Worm (Caenorhabditis elegans) whole organism, early embryonic: Measurements from ENCODE around the gene ssr-2.

Experiments
- B0310.2 ChIP-seq: sonication (generic microtip); optimal IDR thresholded peaks from 2 replicates; lab custom pipeline; 2016; ENCODE audit warnings: mild to moderate bottlenecking, missing genetic modification characterization, missing compliant biosample characterization
- aly-1 ChIP-seq: sonication (generic microtip); optimal IDR thresholded peaks from 2 replicates; lab custom pipeline; 2016; ENCODE audit warnings: missing genetic modification characterization, missing compliant biosample characterization
- ama-1 ChIP-seq: fragments of 150-350 bp; optimal IDR thresholded peaks from 2 replicates; lab custom pipeline; 2014
- ceh-36 ChIP-seq: sonication (generic microtip); optimal IDR thresholded peaks from 2 replicates; lab custom pipeline; 2016; ENCODE audit warnings: missing genetic modification characterization, inconsistent platforms, missing compliant biosample characterization
- flt-1 ChIP-seq: fragments of 200-800 bp; sonication (Bioruptor generic); IDR thresholded peaks from 2 replicates; pipeline ENCODE4 v1.3.6; 2022; ENCODE audit warnings: missing genetic modification characterization, missing compliant biosample characterization
- hmbx-1 ChIP-seq: sonication (generic microtip); optimal IDR thresholded peaks from 2 replicates; lab custom pipeline; 2016; ENCODE audit warnings: mild to moderate bottlenecking, missing genetic modification characterization, missing compliant biosample characterization
- hmg-4 ChIP-seq: fragments of 200-800 bp; sonication (Bioruptor generic); optimal IDR thresholded peaks from 2 replicates; lab custom pipeline; 2018; ENCODE audit warnings: mild to moderate bottlenecking, missing genetic modification characterization, missing compliant biosample characterization
- scrt-1 ChIP-seq: fragments of 200-800 bp; sonication (Bioruptor generic); IDR thresholded peaks from 2 replicates; pipeline ENCODE4 v1.3.6; 2022; ENCODE audit warnings: missing genetic modification characterization, missing compliant biosample characterization
- sea-1 ChIP-seq: fragments of 200-800 bp; sonication (Bioruptor generic); conservative IDR thresholded peaks from 2 replicates; pipeline ENCODE4 v1.3.6; 2022; ENCODE audit warnings: missing genetic modification characterization, missing compliant biosample characterization
- tbx-11 ChIP-seq: fragments of 200-800 bp; sonication (Bioruptor generic); IDR thresholded peaks from 2 replicates; pipeline ENCODE4 v1.3.6; 2022; ENCODE audit warnings: missing genetic modification characterization, missing compliant biosample characterization

- TF ChIP-seq scrt-1 (GFP tag; lab: Robert Waterston, UW) (no peak), ceh-36 (tag; lab: Kevin White, UChicago) (no peak), B0310.2 (tag; lab: Kevin White, UChicago) (no peak), aly-1 (tag; lab: Kevin White, UChicago) (no peak), tbx-11 (GFP tag; lab: Robert Waterston, UW) (no peak), sea-1 (no peak), hmbx-1 (tag; lab: Kevin White, UChicago) (no peak), hmg-4 (GFP tag; lab: Kevin White, UChicago) (no peak), ama-1 (lab: Kevin White, UChicago) (no peak), flt-1 (no peak)
These were observed 32.5 kb downstream of the ssr-2 start for ce11 chrX:2795054-2795453.
